Fruit fly (Drosophila melanogaster) Kc167 (cell line): Measurements from ENCODE around the gene CG43389.

Experiments
- Myc ChIP-seq: fragments of >200 bp; optimal IDR thresholded peaks from 2 replicates; lab custom pipeline; 2017; ENCODE audit warnings: missing external identifiers
- h ChIP-seq: fragments of >200 bp; optimal IDR thresholded peaks from 3 replicates; lab custom pipeline; 2018; ENCODE audit warnings: missing external identifiers
- insv ChIP-seq: fragments of >200 bp; optimal IDR thresholded peaks from 3 replicates; lab custom pipeline; 2018; ENCODE audit warnings: missing external identifiers
- psq ChIP-seq: fragments of >200 bp; optimal IDR thresholded peaks from 2 replicates; lab custom pipeline; 2017; ENCODE audit warnings: missing external identifiers
- ttk ChIP-seq: sonication (Bioruptor generic); optimal IDR thresholded peaks from 2 replicates; lab custom pipeline; 2017; ENCODE audit warnings: missing external identifiers

dm6 chr3L:3284900-3285299, 37.1 kb downstream of the CG43389 start:
- TF ChIP-seq Myc (lab: Kevin White, UChicago) (no peak), insv (lab: Kevin White, UChicago) (no peak), h (no peak), ttk (lab: Kevin White, UChicago) (no peak), psq (no peak)
